Worm (Caenorhabditis elegans) whole organism, late embryonic: ENCODE results near the gene H03E18.1.

Experiments used
- K09A11.1 ChIP-seq: sonication (generic microtip); optimal IDR thresholded peaks from 2 replicates; lab custom pipeline; 2017; ENCODE audit warnings: antibody characterized with exemption, mild to moderate bottlenecking, missing genetic modification characterization, missing compliant biosample characterization; ENCODE audit not compliant: insufficient read depth
- ceh-9 ChIP-seq: sonication (generic microtip); optimal IDR thresholded peaks from 2 replicates; lab custom pipeline; 2016; ENCODE audit warnings: mild to moderate bottlenecking, missing genetic modification characterization, inconsistent platforms, missing compliant biosample characterization

DNA sequence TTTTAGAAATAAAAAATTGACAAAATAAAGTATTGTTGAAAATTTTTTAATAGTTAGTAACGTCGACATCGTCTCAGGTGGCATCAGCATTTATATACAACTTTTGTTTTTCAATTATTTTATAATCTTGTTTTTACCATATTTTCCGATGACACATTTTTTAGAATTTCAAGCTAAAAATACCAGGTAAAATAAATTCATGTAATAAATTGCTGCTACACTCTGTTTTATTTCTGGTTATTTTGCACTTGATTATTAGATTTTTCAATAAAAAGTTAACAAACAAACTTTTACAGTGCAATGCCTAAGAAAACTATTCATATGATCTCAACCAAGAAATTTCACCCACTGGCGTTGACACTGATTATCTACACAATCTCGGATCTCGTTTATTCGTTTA, 13.9 kb downstream of the H03E18.1 start, which contains the start of gene C03G5.14:
- no peak for TF ChIP-seq K09A11.1 (tag; lab: Kevin White, UChicago)
- TF ChIP-seq ceh-9: no peak
